Fruit fly (Drosophila melanogaster) Kc167 (cell line): Measurements from ENCODE around the gene CG4374.

ENCODE experiments used
- Myc ChIP-seq: fragments of >200 bp; optimal IDR thresholded peaks from 2 replicates; lab custom pipeline; 2017; ENCODE audit warnings: missing external identifiers
- h ChIP-seq: fragments of >200 bp; optimal IDR thresholded peaks from 3 replicates; lab custom pipeline; 2018; ENCODE audit warnings: missing external identifiers
- insv ChIP-seq: fragments of >200 bp; optimal IDR thresholded peaks from 3 replicates; lab custom pipeline; 2018; ENCODE audit warnings: missing external identifiers
- ttk ChIP-seq: sonication (Bioruptor generic); optimal IDR thresholded peaks from 2 replicates; lab custom pipeline; 2017; ENCODE audit warnings: missing external identifiers

DNA sequence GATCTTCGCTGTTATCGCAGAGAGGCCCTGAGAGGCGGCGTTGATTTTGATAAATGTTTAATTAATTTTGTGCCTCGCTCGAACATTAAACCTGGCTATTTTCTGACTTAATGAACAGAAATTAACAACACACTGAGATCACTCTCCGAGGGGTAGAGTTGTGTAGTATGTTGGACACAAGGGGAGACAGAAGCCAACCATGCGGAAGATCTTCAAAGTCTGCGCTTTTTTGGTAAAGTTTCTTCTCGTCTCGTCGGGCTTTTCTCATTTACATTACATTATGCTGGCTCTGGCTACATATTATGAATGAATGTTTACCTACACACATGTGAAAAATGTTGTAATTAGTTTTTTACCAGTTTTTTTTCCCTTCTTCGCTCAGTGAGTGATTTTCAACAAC is 46.1 kb downstream of the CG4374 start, which contains the start of gene CG43694:
- TF ChIP-seq h (lab: Kevin White, UChicago) (no peak), ttk (lab: Kevin White, UChicago) (no peak), insv (lab: Kevin White, UChicago) (no peak), Myc (lab: Kevin White, UChicago) (no peak)
